Fruit fly (Drosophila melanogaster) whole organism, embryonic: Measurements from ENCODE around the gene ebd1.

Source experiments
- Aef1 ChIP-seq: fragments of 200-800 bp; sonication (Bioruptor generic); IDR thresholded peaks from 3 replicates; pipeline ENCODE4 v1.3.6; 2022; ENCODE audit warnings: missing biosample characterization, missing genetic modification characterization
- CG10431 ChIP-seq: fragments of 200-800 bp; sonication (Bioruptor generic); optimal IDR thresholded peaks from 3 replicates; lab custom pipeline; 2018; ENCODE audit warnings: missing biosample characterization, mild to moderate bottlenecking, missing genetic modification characterization
- CG10565 ChIP-seq: fragments of 200-800 bp; sonication (Bioruptor generic); optimal IDR thresholded peaks from 3 replicates; lab custom pipeline; 2016; ENCODE audit warnings: missing biosample characterization, mild to moderate bottlenecking, missing genetic modification characterization
- CG12299 ChIP-seq: fragments of 200-800 bp; sonication (Bioruptor generic); optimal IDR thresholded peaks from 2 replicates; lab custom pipeline; 2018; ENCODE audit warnings: missing biosample characterization, mild to moderate bottlenecking, missing genetic modification characterization
- CG12659 ChIP-seq: fragments of 200-800 bp; sonication (Bioruptor generic); optimal IDR thresholded peaks from 3 replicates; lab custom pipeline; 2017; ENCODE audit warnings: mild to moderate bottlenecking, missing biosample characterization, missing genetic modification reagents, missing genetic modification characterization
- CG13894 ChIP-seq: fragments of 200-800 bp; sonication (Bioruptor generic); optimal IDR thresholded peaks from 3 replicates; lab custom pipeline; 2018; ENCODE audit warnings: missing biosample characterization, mild to moderate bottlenecking, missing genetic modification characterization, moderate library complexity
- CG15073 ChIP-seq: fragments of 200-800 bp; sonication (Bioruptor generic); optimal IDR thresholded peaks from 2 replicates; lab custom pipeline; 2016; ENCODE audit warnings: missing biosample characterization, missing genetic modification characterization
- CG16813 ChIP-seq: fragments of 200-800 bp; sonication (Bioruptor generic); IDR thresholded peaks from 3 replicates; pipeline ENCODE4 v1.3.6; 2022; ENCODE audit warnings: missing biosample characterization, missing genetic modification characterization; ENCODE audit not compliant: partially characterized antibody
- CG17612 ChIP-seq: fragments of 200-800 bp; sonication (Bioruptor generic); IDR thresholded peaks from 2 replicates; pipeline ENCODE4 v1.3.6; 2022; ENCODE audit warnings: missing biosample characterization, missing genetic modification characterization
- CG18599 ChIP-seq: fragments of 200-800 bp; sonication (Bioruptor generic); optimal IDR thresholded peaks from 3 replicates; lab custom pipeline; 2017; ENCODE audit warnings: missing biosample characterization, missing genetic modification characterization, mild to moderate bottlenecking, moderate library complexity, missing genetic modification reagents
- CG18764 ChIP-seq: fragments of 200-800 bp; sonication (Bioruptor generic); optimal IDR thresholded peaks from 3 replicates; lab custom pipeline; 2016; ENCODE audit warnings: missing biosample characterization, missing genetic modification characterization
- CG2678 ChIP-seq: fragments of 200-800 bp; sonication (Bioruptor generic); optimal IDR thresholded peaks from 3 replicates; lab custom pipeline; 2019; ENCODE audit warnings: missing biosample characterization, mild to moderate bottlenecking, missing genetic modification characterization, moderate library complexity
- CG31224 ChIP-seq: fragments of 200-800 bp; sonication (Bioruptor generic); IDR thresholded peaks from 2 replicates; pipeline ENCODE4 v1.3.6; 2022; ENCODE audit warnings: missing biosample characterization, missing genetic modification characterization
- CG6654 ChIP-seq: fragments of 200-800 bp; sonication (Bioruptor generic); optimal IDR thresholded peaks from 2 replicates; lab custom pipeline; 2017; ENCODE audit warnings: missing biosample characterization, mild to moderate bottlenecking, missing genetic modification characterization
- CG7928 ChIP-seq: fragments of 200-800 bp; sonication (Bioruptor generic); optimal IDR thresholded peaks from 2 replicates; lab custom pipeline; 2017; ENCODE audit warnings: missing biosample characterization, mild to moderate bottlenecking, missing genetic modification characterization
- HLHmδ ChIP-seq: fragments of 200-800 bp; sonication (Bioruptor generic); optimal IDR thresholded peaks from 2 replicates; lab custom pipeline; 2018; ENCODE audit warnings: missing biosample characterization, mild to moderate bottlenecking, missing genetic modification characterization, moderate library complexity
- Hand ChIP-seq: fragments of 200-800 bp; sonication (Bioruptor generic); optimal IDR thresholded peaks from 2 replicates; lab custom pipeline; 2017; ENCODE audit warnings: mild to moderate bottlenecking, missing biosample characterization, missing genetic modification reagents, missing genetic modification characterization
- MTF-1 ChIP-seq: fragments of 200-800 bp; sonication (Bioruptor generic); optimal IDR thresholded peaks from 2 replicates; lab custom pipeline; 2018; ENCODE audit warnings: missing biosample characterization, mild to moderate bottlenecking, missing genetic modification characterization, borderline replicate concordance
- Myb ChIP-seq: fragments of 200-800 bp; sonication (Bioruptor generic); optimal IDR thresholded peaks from 2 replicates; lab custom pipeline; 2016; ENCODE audit warnings: missing biosample characterization, missing genetic modification characterization
- NK7.1 ChIP-seq: fragments of 200-800 bp; sonication (Bioruptor generic); optimal IDR thresholded peaks from 3 replicates; lab custom pipeline; 2016; ENCODE audit warnings: missing biosample characterization, missing genetic modification characterization
- Nf-YA ChIP-seq: fragments of 200-800 bp; sonication (Bioruptor generic); IDR thresholded peaks from 2 replicates; pipeline ENCODE4 v1.3.6; 2022; ENCODE audit warnings: missing biosample characterization, missing genetic modification characterization
- Taf1 ChIP-seq: fragments of 200-800 bp; sonication (Bioruptor generic); IDR thresholded peaks from 2 replicates; pipeline ENCODE4 v1.3.6; 2022; ENCODE audit warnings: missing biosample characterization, missing genetic modification characterization
- Trl ChIP-seq, 3 experiments: fragments of >200 bp in 2 of 3; fragments of 200-800 bp in 1 of 3; sonication (Bioruptor generic) in 1 of 3; optimal IDR thresholded peaks; 2 replicates in 1 of 3; 3 replicates in 2 of 3; lab custom pipeline; 2016 to 2017; ENCODE audit warnings: missing biosample characterization in 1 of 3, missing genetic modification characterization in 1 of 3
- abd-A ChIP-seq: fragments of 200-800 bp; sonication (Bioruptor generic); optimal IDR thresholded peaks from 3 replicates; lab custom pipeline; 2019; ENCODE audit warnings: missing biosample characterization, mild to moderate bottlenecking, missing genetic modification characterization, moderate library complexity
- aop ChIP-seq: fragments of 200-800 bp; sonication (Bioruptor generic); IDR thresholded peaks from 2 replicates; pipeline ENCODE4 v1.3.6; 2022; ENCODE audit warnings: missing biosample characterization, missing genetic modification characterization
- cas ChIP-seq: fragments of 200-800 bp; sonication (Bioruptor generic); IDR thresholded peaks from 2 replicates; pipeline ENCODE4 v1.3.6; 2022; ENCODE audit warnings: missing biosample characterization, missing genetic modification characterization
- crp ChIP-seq, 2 experiments: fragments of 200-800 bp; sonication (Bioruptor generic); optimal IDR thresholded peaks; 2 replicates in 1 of 2; 3 replicates in 1 of 2; lab custom pipeline; 2017; ENCODE audit warnings: missing biosample characterization in 2 of 2, missing genetic modification characterization in 2 of 2, mild to moderate bottlenecking in 1 of 2, moderate library complexity in 1 of 2
- cwo ChIP-seq: fragments of 200-800 bp; sonication (Bioruptor generic); optimal IDR thresholded peaks from 3 replicates; lab custom pipeline; 2017; ENCODE audit warnings: missing biosample characterization, missing genetic modification characterization, mild to moderate bottlenecking, moderate library complexity, missing genetic modification reagents
- dan ChIP-seq: fragments of 200-800 bp; sonication (Bioruptor generic); IDR thresholded peaks from 2 replicates; pipeline ENCODE4 v1.3.6; 2022; ENCODE audit warnings: missing biosample characterization, missing genetic modification characterization
- danr ChIP-seq: fragments of 200-800 bp; sonication (Bioruptor generic); IDR thresholded peaks from 2 replicates; pipeline ENCODE4 v1.3.6; 2022; ENCODE audit warnings: missing biosample characterization, missing genetic modification characterization
- inv ChIP-seq: fragments of 200-800 bp; sonication (Bioruptor generic); IDR thresholded peaks from 2 replicates; pipeline ENCODE4 v1.3.6; 2022; ENCODE audit warnings: missing biosample characterization, missing genetic modification characterization; ENCODE audit not compliant: partially characterized antibody
- klu ChIP-seq: fragments of 200-800 bp; sonication (Bioruptor generic); IDR thresholded peaks from 2 replicates; pipeline ENCODE4 v1.3.6; 2022; ENCODE audit warnings: missing biosample characterization, missing genetic modification characterization
- knrl ChIP-seq: fragments of 200-800 bp; sonication (Bioruptor generic); IDR thresholded peaks from 3 replicates; pipeline ENCODE4 v1.3.6; 2022; ENCODE audit warnings: missing biosample characterization, missing genetic modification characterization; ENCODE audit not compliant: partially characterized antibody
- lbe ChIP-seq: fragments of 200-800 bp; sonication (Bioruptor generic); optimal IDR thresholded peaks from 2 replicates; lab custom pipeline; 2016; ENCODE audit warnings: missing biosample characterization, mild to moderate bottlenecking, missing genetic modification characterization
- mirr ChIP-seq: fragments of 200-800 bp; sonication (Bioruptor generic); optimal IDR thresholded peaks from 3 replicates; lab custom pipeline; 2018; ENCODE audit warnings: missing biosample characterization, mild to moderate bottlenecking, missing genetic modification characterization
- nerfin-2 ChIP-seq: fragments of 200-800 bp; sonication (Bioruptor generic); IDR thresholded peaks from 2 replicates; pipeline ENCODE4 v1.3.6; 2022; ENCODE audit warnings: missing biosample characterization, missing genetic modification characterization; ENCODE audit not compliant: partially characterized antibody
- pb ChIP-seq: fragments of 200-800 bp; sonication (Bioruptor generic); optimal IDR thresholded peaks from 3 replicates; lab custom pipeline; 2016; ENCODE audit warnings: missing biosample characterization, missing genetic modification characterization
- phol ChIP-seq: fragments of 200-800 bp; sonication (Bioruptor generic); optimal IDR thresholded peaks from 3 replicates; lab custom pipeline; 2018; ENCODE audit warnings: missing biosample characterization, mild to moderate bottlenecking, missing genetic modification characterization, moderate library complexity
- psq ChIP-seq: fragments of 200-800 bp; sonication (Bioruptor generic); optimal IDR thresholded peaks from 2 replicates; lab custom pipeline; 2017; ENCODE audit warnings: missing biosample characterization, missing genetic modification characterization
- pzg ChIP-seq: fragments of 200-800 bp; sonication (Bioruptor generic); optimal IDR thresholded peaks from 3 replicates; lab custom pipeline; 2018; ENCODE audit warnings: missing biosample characterization, mild to moderate bottlenecking, missing genetic modification characterization, moderate library complexity
- row ChIP-seq: fragments of 200-800 bp; sonication (Bioruptor generic); IDR thresholded peaks from 3 replicates; pipeline ENCODE4 v1.3.6; 2022; ENCODE audit warnings: missing biosample characterization, missing genetic modification characterization
- sd ChIP-seq: fragments of 200-800 bp; sonication (Bioruptor generic); optimal IDR thresholded peaks from 3 replicates; lab custom pipeline; 2018; ENCODE audit warnings: missing biosample characterization, mild to moderate bottlenecking, missing genetic modification characterization, moderate library complexity
- sens-2 ChIP-seq: fragments of 200-800 bp; sonication (Bioruptor generic); IDR thresholded peaks from 2 replicates; pipeline ENCODE4 v1.3.6; 2022; ENCODE audit warnings: missing biosample characterization, missing genetic modification characterization
- sna ChIP-seq: fragments of 200-800 bp; sonication (Bioruptor generic); IDR thresholded peaks from 2 replicates; pipeline ENCODE4 v1.3.6; 2022; ENCODE audit warnings: missing biosample characterization, missing genetic modification characterization; ENCODE audit not compliant: partially characterized antibody
- sob ChIP-seq: fragments of 200-800 bp; sonication (Bioruptor generic); IDR thresholded peaks from 2 replicates; pipeline ENCODE4 v1.3.6; 2022; ENCODE audit warnings: missing biosample characterization, missing genetic modification characterization
- stc ChIP-seq: fragments of 200-800 bp; sonication (Bioruptor generic); IDR thresholded peaks from 2 replicates; pipeline ENCODE4 v1.3.6; 2022; ENCODE audit warnings: missing biosample characterization, missing genetic modification characterization
- unc-4 ChIP-seq: fragments of 200-800 bp; sonication (Bioruptor generic); IDR thresholded peaks from 2 replicates; pipeline ENCODE4 v1.3.6; 2022; ENCODE audit warnings: missing biosample characterization, missing genetic modification characterization; ENCODE audit not compliant: partially characterized antibody

ebd1 gene

DNA sequence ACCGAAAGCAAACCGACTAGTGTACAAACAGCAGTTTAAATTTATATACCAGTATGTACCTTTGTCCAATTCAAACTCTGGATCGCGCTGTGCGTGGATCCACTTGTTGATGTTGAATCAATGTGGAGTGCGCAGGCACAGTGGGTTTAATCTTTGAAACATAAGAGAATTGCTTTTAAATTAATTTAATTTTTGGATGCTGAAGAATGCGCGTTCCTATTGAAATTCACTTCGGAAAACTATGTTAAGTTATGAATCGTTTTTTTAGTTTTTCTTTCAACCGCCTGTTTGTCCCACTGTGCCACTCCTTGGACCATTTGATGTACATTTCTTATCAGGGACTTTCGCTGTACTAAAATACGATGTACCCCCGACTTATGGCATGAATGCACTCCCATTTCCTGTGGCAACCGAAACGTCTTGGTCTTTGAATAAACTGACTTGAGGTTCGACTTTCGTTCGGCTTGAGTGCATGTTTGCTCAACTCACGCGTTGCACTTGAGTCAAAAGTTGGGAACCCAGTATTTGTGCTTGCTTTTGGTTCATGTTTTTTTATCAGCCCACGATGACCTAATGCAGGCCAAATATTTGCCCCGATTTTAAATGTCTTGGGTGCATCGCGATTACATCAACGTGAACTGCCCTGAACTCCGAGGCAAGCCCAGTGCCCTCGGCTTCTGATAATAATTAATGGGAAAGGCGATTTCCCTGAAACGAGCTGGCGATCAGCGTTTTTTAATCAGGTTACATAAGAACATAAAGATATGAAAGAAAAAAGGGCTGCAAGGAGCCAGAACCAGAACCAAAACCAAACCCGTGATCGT lies 39.4 kb upstream of the ebd1 start (continued):
- TF ChIP-seq sna (GFP tag; lab: Robert Waterston, UW), result no peak
- peak; percentile 90 for TF ChIP-seq CG10565 (GFP tag; lab: Kevin White, UChicago)
- TF ChIP-seq phol (tag; lab: Kevin White, UChicago), result peak; percentile 94
- TF ChIP-seq CG31224 (GFP tag; lab: Robert Waterston, UW), result peak; percentile 79
- peak; percentile 79; the same call in 1 of the 2 replicates for TF ChIP-seq aop (GFP tag; lab: Robert Waterston, UW)
- peak; percentile 88 for TF ChIP-seq lbe
- TF ChIP-seq MTF-1 (GFP tag; lab: Kevin White, UChicago), result peak; percentile 89
- peak; percentile 87 for TF ChIP-seq danr (GFP tag; lab: Robert Waterston, UW)
- peak; percentile 66 for TF ChIP-seq cwo
- peak; percentile 40; the same call in 1 of the 2 replicates for TF ChIP-seq nerfin-2 (GFP tag; lab: Robert Waterston, UW)
- TF ChIP-seq NK7.1 (GFP tag; lab: Kevin White, UChicago), result peak; percentile 89
- TF ChIP-seq dan (GFP tag; lab: Robert Waterston, UW), result peak; percentile 96
- TF ChIP-seq sd (tag; lab: Kevin White, UChicago), result no peak
- TF ChIP-seq crp (GFP tag; optimal IDR thresholded peaks at IDR 0.05; lab: Kevin White, UChicago), result peak in 1 of 2 experiments; percentile 55
- TF ChIP-seq HLHmδ (GFP tag; lab: Kevin White, UChicago), result peak; percentile 80
- no peak for TF ChIP-seq CG7928 (GFP tag; lab: Kevin White, UChicago)
- peak; percentile 78 for TF ChIP-seq CG18599 (GFP tag; lab: Kevin White, UChicago)
- peak; percentile 75 for TF ChIP-seq pb
- peak; percentile 96 for TF ChIP-seq sens-2 (GFP tag; lab: Robert Waterston, UW)
- TF ChIP-seq CG16813, result no peak
- peak; percentile 85 for TF ChIP-seq CG18764
- TF ChIP-seq CG10431 (GFP tag; lab: Kevin White, UChicago), result peak; percentile 89
- TF ChIP-seq knrl (GFP tag; lab: Robert Waterston, UW), result peak; percentile 32; the same call in 2 of the 3 replicates
- TF ChIP-seq Myb (GFP tag; lab: Kevin White, UChicago), result peak; percentile 69
- TF ChIP-seq CG12299 (tag; lab: Kevin White, UChicago), result peak; percentile 83
- TF ChIP-seq psq (GFP tag; lab: Kevin White, UChicago), result peak; percentile 76
- TF ChIP-seq CG15073 (GFP tag; lab: Kevin White, UChicago), result peak; percentile 80
- TF ChIP-seq pzg (GFP tag; lab: Kevin White, UChicago), result no peak
- TF ChIP-seq mirr (GFP tag; lab: Kevin White, UChicago), result no peak
- TF ChIP-seq klu (GFP tag; lab: Robert Waterston, UW), result peak; percentile 49; the same call in 1 of the 2 replicates
- TF ChIP-seq row (GFP tag; lab: Robert Waterston, UW), result peak; percentile 90
- TF ChIP-seq abd-A (tag; lab: Kevin White, UChicago), result no peak
- peak; percentile 90 for TF ChIP-seq CG2678
- TF ChIP-seq CG12659 (GFP tag; lab: Kevin White, UChicago), result peak; percentile 86
- TF ChIP-seq unc-4, result no peak
- no peak for TF ChIP-seq CG13894
- TF ChIP-seq sob (GFP tag; lab: Robert Waterston, UW), result peak; percentile 89
- no peak; the same call in 1 of the 2 replicates for TF ChIP-seq Taf1 (GFP tag; lab: Robert Waterston, UW)
- peak; percentile 82 for TF ChIP-seq CG17612 (GFP tag; lab: Robert Waterston, UW)
- TF ChIP-seq Aef1 (GFP tag; lab: Robert Waterston, UW), result peak; percentile 79
- no peak; the same call in 1 of the 2 replicates for TF ChIP-seq inv (GFP tag; lab: Robert Waterston, UW)
- TF ChIP-seq Trl (optimal IDR thresholded peaks at IDR 0.05; lab: Kevin White, UChicago), result no peak
- peak; percentile 97 for TF ChIP-seq Trl (GFP tag; optimal IDR thresholded peaks at IDR 0.05; lab: Kevin White, UChicago)
- peak; percentile 68 for TF ChIP-seq CG6654
- TF ChIP-seq cas, result peak; percentile 38; the same call in 1 of the 2 replicates
- TF ChIP-seq Nf-YA (GFP tag; lab: Robert Waterston, UW), result peak; percentile 89
- peak; percentile 31 for TF ChIP-seq Hand
- peak; percentile 91 for TF ChIP-seq stc (GFP tag; lab: Robert Waterston, UW)
